Fruit fly (Drosophila melanogaster): ENCODE data around the gene CG1532.

- TF ChIP-seq CG3032 (tag; optimal IDR thresholded peaks at IDR 0.05) (no peak), CG8119 (GFP tag; IDR thresholded peaks at IDR 0.05) (no peak), Blimp-1 (GFP tag; optimal IDR thresholded peaks at IDR 0.05) (no peak), CG8319 (GFP tag; optimal IDR thresholded peaks at IDR 0.05) (no peak), CG11294 (GFP tag; IDR thresholded peaks at IDR 0.05) (no peak), fd85E (GFP tag; optimal IDR thresholded peaks at IDR 0.05) (no peak), Eip78C (GFP tag) (no peak), OdsH (GFP tag; optimal IDR thresholded peaks at IDR 0.05) (no peak), Sox14 (GFP tag; optimal IDR thresholded peaks at IDR 0.05) (no peak), net (GFP tag; optimal IDR thresholded peaks at IDR 0.05) (no peak), Hr39 (GFP tag; optimal IDR thresholded peaks at IDR 0.05) (no peak)
Observed at dm6 chrX:20977986-20978385, 50.2 kb downstream of the CG1532 start, which contains the start of gene CG44426.
